Fruit fly (Drosophila melanogaster) whole organism, embryonic: ENCODE results near the gene CG44044.

Experiments used
- CG1024 ChIP-seq: fragments of 200-800 bp; sonication (Bioruptor generic); IDR thresholded peaks from 2 replicates; pipeline ENCODE4 v1.3.6; 2022; ENCODE audit warnings: missing biosample characterization, missing genetic modification characterization
- CG12071 ChIP-seq: fragments of 200-800 bp; sonication (Bioruptor generic); optimal IDR thresholded peaks from 3 replicates; lab custom pipeline; 2018; ENCODE audit warnings: missing biosample characterization, mild to moderate bottlenecking, missing genetic modification characterization
- CG13296 ChIP-seq: fragments of 200-800 bp; sonication (Bioruptor generic); optimal IDR thresholded peaks from 3 replicates; lab custom pipeline; 2018; ENCODE audit warnings: missing biosample characterization, mild to moderate bottlenecking, missing genetic modification characterization
- CG13894 ChIP-seq: fragments of 200-800 bp; sonication (Bioruptor generic); optimal IDR thresholded peaks from 3 replicates; lab custom pipeline; 2018; ENCODE audit warnings: missing biosample characterization, mild to moderate bottlenecking, missing genetic modification characterization, moderate library complexity
- CG15514 ChIP-seq: fragments of 200-800 bp; sonication (Bioruptor generic); optimal IDR thresholded peaks from 3 replicates; lab custom pipeline; 2017; ENCODE audit warnings: missing biosample characterization, missing genetic modification characterization, mild to moderate bottlenecking, moderate library complexity, missing genetic modification reagents
- CG1603 ChIP-seq: fragments of 200-800 bp; sonication (Bioruptor generic); optimal IDR thresholded peaks from 2 replicates; lab custom pipeline; 2019; ENCODE audit warnings: missing biosample characterization, mild to moderate bottlenecking, missing genetic modification characterization, moderate library complexity
- CG16813 ChIP-seq: fragments of 200-800 bp; sonication (Bioruptor generic); IDR thresholded peaks from 3 replicates; pipeline ENCODE4 v1.3.6; 2022; ENCODE audit warnings: missing biosample characterization, missing genetic modification characterization; ENCODE audit not compliant: partially characterized antibody
- CG18262 ChIP-seq: fragments of 200-800 bp; optimal IDR thresholded peaks from 3 replicates; lab custom pipeline; 2019; ENCODE audit warnings: missing biosample characterization, mild to moderate bottlenecking, missing genetic modification characterization, moderate library complexity
- CG2116 ChIP-seq: fragments of 200-800 bp; sonication (Bioruptor generic); optimal IDR thresholded peaks from 3 replicates; lab custom pipeline; 2018; ENCODE audit warnings: missing biosample characterization, mild to moderate bottlenecking, missing genetic modification characterization
- CG2875 ChIP-seq: fragments of 200-800 bp; sonication (Bioruptor generic); optimal IDR thresholded peaks from 2 replicates; lab custom pipeline; 2017; ENCODE audit warnings: missing biosample characterization, mild to moderate bottlenecking, missing genetic modification characterization, missing genetic modification reagents
- CG34224 ChIP-seq: fragments of 200-800 bp; sonication (Bioruptor generic); IDR thresholded peaks from 3 replicates; pipeline ENCODE4 v1.3.6; 2022; ENCODE audit warnings: missing biosample characterization, missing genetic modification characterization; ENCODE audit not compliant: partially characterized antibody
- CG34376 ChIP-seq: fragments of 200-800 bp; sonication (Bioruptor generic); optimal IDR thresholded peaks from 2 replicates; lab custom pipeline; 2018; ENCODE audit warnings: missing biosample characterization, mild to moderate bottlenecking, missing genetic modification characterization
- CG5180 ChIP-seq: fragments of 200-800 bp; sonication (Bioruptor generic); optimal IDR thresholded peaks from 3 replicates; lab custom pipeline; 2017; ENCODE audit warnings: missing biosample characterization, missing genetic modification characterization, mild to moderate bottlenecking, moderate library complexity, missing genetic modification reagents
- CG7839 ChIP-seq: fragments of 200-800 bp; sonication (Bioruptor generic); optimal IDR thresholded peaks from 3 replicates; lab custom pipeline; 2018; ENCODE audit warnings: missing biosample characterization, mild to moderate bottlenecking, missing genetic modification characterization, moderate library complexity
- CG8089 ChIP-seq: fragments of 200-800 bp; sonication (Bioruptor generic); optimal IDR thresholded peaks from 3 replicates; lab custom pipeline; 2016; ENCODE audit warnings: missing biosample characterization, missing genetic modification characterization
- CG9797 ChIP-seq: fragments of 200-800 bp; sonication (Bioruptor generic); optimal IDR thresholded peaks from 3 replicates; lab custom pipeline; 2018; ENCODE audit warnings: missing biosample characterization, mild to moderate bottlenecking, missing genetic modification characterization
- CkIIα-i1 ChIP-seq: fragments of 200-800 bp; sonication (Bioruptor generic); IDR thresholded peaks from 2 replicates; pipeline ENCODE4 v1.3.6; 2022; ENCODE audit warnings: missing biosample characterization, missing genetic modification characterization
- Dad ChIP-seq: fragments of 200-800 bp; sonication (Bioruptor generic); optimal IDR thresholded peaks from 3 replicates; lab custom pipeline; 2016; ENCODE audit warnings: missing biosample characterization, missing genetic modification characterization
- E2f1 ChIP-seq: fragments of 200-800 bp; sonication (Bioruptor generic); IDR thresholded peaks from 2 replicates; pipeline ENCODE4 v1.3.6; 2022; ENCODE audit warnings: missing biosample characterization, missing genetic modification characterization
- Gsc ChIP-seq: fragments of 200-800 bp; sonication (Bioruptor generic); IDR thresholded peaks from 2 replicates; pipeline ENCODE4 v1.3.6; 2022; ENCODE audit warnings: missing biosample characterization, missing genetic modification characterization
- Hand ChIP-seq: fragments of 200-800 bp; sonication (Bioruptor generic); optimal IDR thresholded peaks from 2 replicates; lab custom pipeline; 2017; ENCODE audit warnings: mild to moderate bottlenecking, missing biosample characterization, missing genetic modification reagents, missing genetic modification characterization
- Hey ChIP-seq: fragments of 200-800 bp; sonication (Bioruptor generic); optimal IDR thresholded peaks from 3 replicates; lab custom pipeline; 2018; ENCODE audit warnings: missing biosample characterization, mild to moderate bottlenecking, missing genetic modification characterization
- HmgD ChIP-seq: fragments of 200-800 bp; sonication (Bioruptor generic); optimal IDR thresholded peaks from 3 replicates; lab custom pipeline; 2016; ENCODE audit warnings: missing biosample characterization, missing genetic modification characterization
- HmgZ ChIP-seq: fragments of 200-800 bp; sonication (Bioruptor generic); optimal IDR thresholded peaks from 2 replicates; lab custom pipeline; 2018; ENCODE audit warnings: missing biosample characterization, mild to moderate bottlenecking, missing genetic modification characterization
- Kr ChIP-seq: fragments of 200-800 bp; sonication (Bioruptor generic); optimal IDR thresholded peaks from 2 replicates; lab custom pipeline; 2017; ENCODE audit warnings: missing biosample characterization, mild to moderate bottlenecking, missing genetic modification characterization
- Max ChIP-seq: fragments of 200-800 bp; sonication (Bioruptor generic); optimal IDR thresholded peaks from 2 replicates; lab custom pipeline; 2016; ENCODE audit warnings: missing biosample characterization, mild to moderate bottlenecking, missing genetic modification characterization
- Myb ChIP-seq: fragments of 200-800 bp; sonication (Bioruptor generic); optimal IDR thresholded peaks from 2 replicates; lab custom pipeline; 2016; ENCODE audit warnings: missing biosample characterization, missing genetic modification characterization
- Nf-YB ChIP-seq: fragments of 200-800 bp; sonication (Bioruptor generic); optimal IDR thresholded peaks from 3 replicates; lab custom pipeline; 2019; ENCODE audit warnings: missing biosample characterization, mild to moderate bottlenecking, missing genetic modification characterization, moderate library complexity
- Oli ChIP-seq: fragments of 200-800 bp; sonication (Bioruptor generic); optimal IDR thresholded peaks from 2 replicates; lab custom pipeline; 2018; ENCODE audit warnings: missing biosample characterization, mild to moderate bottlenecking, missing genetic modification characterization, moderate library complexity
- ap ChIP-seq: fragments of 200-800 bp; sonication (Bioruptor generic); IDR thresholded peaks from 2 replicates; pipeline ENCODE4 v1.3.6; 2022; ENCODE audit warnings: missing biosample characterization, missing genetic modification characterization
- bsh ChIP-seq, 2 experiments: fragments of 200-800 bp; sonication (Bioruptor generic); optimal IDR thresholded peaks; 2 replicates each; lab custom pipeline; 2017 to 2018; ENCODE audit warnings: mild to moderate bottlenecking in 2 of 2, missing biosample characterization in 2 of 2, missing genetic modification characterization in 2 of 2, moderate library complexity in 1 of 2
- cg ChIP-seq: fragments of 200-800 bp; sonication (Bioruptor generic); optimal IDR thresholded peaks from 3 replicates; lab custom pipeline; 2019; ENCODE audit warnings: missing biosample characterization, mild to moderate bottlenecking, missing genetic modification characterization, moderate library complexity
- exex ChIP-seq: fragments of 200-800 bp; sonication (Bioruptor generic); optimal IDR thresholded peaks from 4 replicates; lab custom pipeline; 2018; ENCODE audit warnings: missing biosample characterization, mild to moderate bottlenecking, missing genetic modification characterization, moderate library complexity
- gsb ChIP-seq: fragments of 200-800 bp; sonication (Bioruptor generic); IDR thresholded peaks from 2 replicates; pipeline ENCODE4 v1.3.6; 2022; ENCODE audit warnings: missing biosample characterization, missing genetic modification characterization
- gt ChIP-seq: fragments of 200-800 bp; sonication (Bioruptor generic); IDR thresholded peaks from 2 replicates; pipeline ENCODE4 v1.3.6; 2022; ENCODE audit warnings: missing biosample characterization, missing genetic modification characterization
- kah ChIP-seq: fragments of 200-800 bp; sonication (Bioruptor generic); optimal IDR thresholded peaks from 2 replicates; lab custom pipeline; 2018; ENCODE audit warnings: missing biosample characterization, mild to moderate bottlenecking, missing genetic modification characterization
- lov ChIP-seq, 2 experiments: fragments of 200-800 bp in 1 of 2; fragments of >200 bp in 1 of 2; sonication (Bioruptor generic) in 1 of 2; IDR thresholded peaks in 1 of 2; optimal IDR thresholded peaks in 1 of 2; 2 replicates in 1 of 2; 3 replicates in 1 of 2; pipeline versions ENCODE4 v1.3.6 to Lab custom; 2017 to 2022; ENCODE audit warnings: missing biosample characterization in 1 of 2, missing genetic modification characterization in 1 of 2
- nerfin-2 ChIP-seq: fragments of 200-800 bp; sonication (Bioruptor generic); IDR thresholded peaks from 2 replicates; pipeline ENCODE4 v1.3.6; 2022; ENCODE audit warnings: missing biosample characterization, missing genetic modification characterization; ENCODE audit not compliant: partially characterized antibody
- org-1 ChIP-seq: fragments of 200-800 bp; sonication (Bioruptor generic); optimal IDR thresholded peaks from 2 replicates; lab custom pipeline; 2017; ENCODE audit warnings: missing biosample characterization, missing genetic modification characterization
- pb ChIP-seq: fragments of 200-800 bp; sonication (Bioruptor generic); optimal IDR thresholded peaks from 3 replicates; lab custom pipeline; 2016; ENCODE audit warnings: missing biosample characterization, missing genetic modification characterization
- prd ChIP-seq, 3 experiments: fragments of >200 bp in 2 of 3; fragments of 200-800 bp in 1 of 3; sonication (Bioruptor generic) in 1 of 3; optimal IDR thresholded peaks in 2 of 3; IDR thresholded peaks in 1 of 3; 2 replicates in 2 of 3; 3 replicates in 1 of 3; pipeline versions ENCODE4 v1.3.6 to Lab custom; 2017 to 2022; ENCODE audit warnings: missing biosample characterization in 1 of 3, missing genetic modification characterization in 1 of 3
- scrt ChIP-seq: fragments of 200-800 bp; sonication (Bioruptor generic); optimal IDR thresholded peaks from 2 replicates; lab custom pipeline; 2018; ENCODE audit warnings: missing biosample characterization, mild to moderate bottlenecking, missing genetic modification characterization, moderate library complexity
- shn ChIP-seq: fragments of 200-800 bp; sonication (Bioruptor generic); optimal IDR thresholded peaks from 3 replicates; lab custom pipeline; 2016; ENCODE audit warnings: missing biosample characterization, missing genetic modification characterization
- slp2 ChIP-seq: fragments of 200-800 bp; sonication (Bioruptor generic); optimal IDR thresholded peaks from 2 replicates; lab custom pipeline; 2016; ENCODE audit warnings: missing biosample characterization, missing genetic modification characterization
- sqz ChIP-seq: fragments of 200-800 bp; sonication (Bioruptor generic); optimal IDR thresholded peaks from 3 replicates; lab custom pipeline; 2018; ENCODE audit warnings: missing biosample characterization, mild to moderate bottlenecking, missing genetic modification characterization
- tll ChIP-seq, 2 experiments: fragments of 200-800 bp in 1 of 2; fragments of >200 bp in 1 of 2; sonication (Bioruptor generic) in 1 of 2; optimal IDR thresholded peaks; 2 replicates each; lab custom pipeline; 2017 to 2019; ENCODE audit warnings: missing biosample characterization in 2 of 2, missing genetic modification characterization in 2 of 2, mild to moderate bottlenecking in 1 of 2, moderate library complexity in 1 of 2
- wor ChIP-seq: fragments of 200-800 bp; sonication (Bioruptor generic); IDR thresholded peaks from 2 replicates; pipeline ENCODE4 v1.3.6; 2022; ENCODE audit warnings: missing biosample characterization, missing genetic modification characterization
- yki ChIP-seq: fragments of >200 bp; optimal IDR thresholded peaks from 3 replicates; lab custom pipeline; 2018

CG44044 gene

dm6 chr3R:16331809-16332343 is 10.2 kb downstream of the CG44044 start (continued):
- peak; percentile 18 for TF ChIP-seq CG34376 (GFP tag; lab: Kevin White, UChicago)
- TF ChIP-seq Dad (GFP tag; lab: Kevin White, UChicago) = no peak
- peak; percentile 42 for TF ChIP-seq shn (GFP tag; lab: Kevin White, UChicago)
- peak; percentile 62 for TF ChIP-seq HmgZ
- TF ChIP-seq org-1 (GFP tag; lab: Kevin White, UChicago) = peak; percentile 69
- peak; percentile 68 for TF ChIP-seq CG18262 (tag; lab: Kevin White, UChicago)
- TF ChIP-seq sqz = no peak
- peak; percentile 42 for TF ChIP-seq Nf-YB (GFP tag; lab: Kevin White, UChicago)
- TF ChIP-seq Kr (GFP tag; lab: Kevin White, UChicago) = no peak
- TF ChIP-seq ap (GFP tag; lab: Robert Waterston, UW) = no peak
- peak; percentile 45 for TF ChIP-seq CG5180
- no peak; the same call in 1 of the 2 replicates for TF ChIP-seq CG1024 (GFP tag; lab: Robert Waterston, UW)
- TF ChIP-seq slp2 (GFP tag; lab: Kevin White, UChicago) = peak; percentile 60
- TF ChIP-seq nerfin-2 = no peak
- peak; percentile 39 for TF ChIP-seq CG15514
- TF ChIP-seq exex (tag; lab: Kevin White, UChicago) = peak; percentile 52
- TF ChIP-seq yki (lab: Kevin White, UChicago) = no peak
- no peak for TF ChIP-seq lov (optimal IDR thresholded peaks at IDR 0.05; lab: Kevin White, UChicago)
- TF ChIP-seq lov (GFP tag; IDR thresholded peaks at IDR 0.05; lab: Robert Waterston, UW) = peak; percentile 61; the same call in 1 of the 3 replicates
- TF ChIP-seq tll (GFP tag; optimal IDR thresholded peaks at IDR 0.05; lab: Kevin White, UChicago) = no peak
- peak; percentile 53 for TF ChIP-seq CG12071
- TF ChIP-seq CG34224 = no peak
- peak in 1 of 2 experiments; percentile 83 for TF ChIP-seq bsh (GFP tag; optimal IDR thresholded peaks at IDR 0.05; lab: Kevin White, UChicago)
- TF ChIP-seq CG13894 (tag; lab: Kevin White, UChicago) = no peak
- TF ChIP-seq kah (GFP tag; lab: Kevin White, UChicago) = no peak
- peak; percentile 22 for TF ChIP-seq CG7839 (tag; lab: Kevin White, UChicago)
- TF ChIP-seq pb (GFP tag; lab: Kevin White, UChicago) = peak; percentile 15
- no peak for TF ChIP-seq Hand (GFP tag; lab: Kevin White, UChicago)
- no peak for TF ChIP-seq Oli (tag; lab: Kevin White, UChicago)
- TF ChIP-seq cg (GFP tag; lab: Kevin White, UChicago) = no peak
- no peak for TF ChIP-seq CG16813 (GFP tag; lab: Robert Waterston, UW)
- TF ChIP-seq Gsc = no peak
- TF ChIP-seq HmgD (GFP tag; lab: Kevin White, UChicago) = no peak
- peak; percentile 34 for TF ChIP-seq Myb (GFP tag; lab: Kevin White, UChicago)
- TF ChIP-seq gt = no peak
- peak; percentile 55; the same call in 1 of the 2 replicates for TF ChIP-seq E2f1 (GFP tag; lab: Robert Waterston, UW)
- TF ChIP-seq gsb (GFP tag; lab: Robert Waterston, UW) = peak; percentile 63
- peak; percentile 73 for TF ChIP-seq CG13296 (GFP tag; lab: Kevin White, UChicago)
- no peak for TF ChIP-seq Max (GFP tag; lab: Kevin White, UChicago)
- TF ChIP-seq CG8089 (GFP tag; lab: Kevin White, UChicago) = peak; percentile 86
- TF ChIP-seq CG9797 (GFP tag; lab: Kevin White, UChicago) = peak; percentile 21
- TF ChIP-seq CkIIα-i1 (GFP tag; lab: Robert Waterston, UW) = no peak
- TF ChIP-seq wor = no peak
- no peak for TF ChIP-seq scrt (GFP tag; lab: Kevin White, UChicago)
- TF ChIP-seq prd (optimal IDR thresholded peaks at IDR 0.05; lab: Kevin White, UChicago) = no peak
- TF ChIP-seq prd (GFP tag; IDR thresholded peaks at IDR 0.05; lab: Robert Waterston, UW) = peak; percentile 46; the same call in 2 of the 3 replicates
- TF ChIP-seq CG1603 = peak; percentile 80
- peak; percentile 83 for TF ChIP-seq CG2875 (GFP tag; lab: Kevin White, UChicago)
- TF ChIP-seq Hey (tag; lab: Kevin White, UChicago) = peak; percentile 70
- TF ChIP-seq CG2116 (GFP tag; lab: Kevin White, UChicago) = peak; percentile 54
